Worm (Caenorhabditis elegans): ENCODE data around the gene F48G7.8.

DNA sequence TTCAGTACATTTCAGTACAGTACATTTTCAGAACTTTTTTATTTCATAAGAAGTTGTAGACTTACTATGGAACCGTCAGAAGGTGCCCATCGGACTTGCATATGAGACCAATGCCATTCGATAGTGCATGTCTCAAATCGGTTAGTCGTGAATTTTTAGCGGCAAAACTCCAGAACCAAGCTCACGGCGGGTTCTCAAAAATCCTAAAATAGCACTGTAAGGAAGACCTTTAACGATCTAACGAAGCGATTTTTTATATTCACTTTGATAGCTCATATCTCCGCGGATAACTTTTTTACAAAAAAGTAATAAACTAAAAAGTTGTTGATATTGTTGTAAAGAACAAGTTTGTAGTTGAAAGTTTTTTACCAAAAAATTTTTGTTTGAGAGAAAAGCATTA, 46.7 kb upstream of the F48G7.8 start, which contains the start of gene sru-25:
- TF ChIP-seq nhr-23 (tag; optimal IDR thresholded peaks at IDR 0.05) (no peak), unc-39 (tag; optimal IDR thresholded peaks at IDR 0.05) (no peak), skn-1 (tag; optimal IDR thresholded peaks at IDR 0.05) (no peak), ama-1 (optimal IDR thresholded peaks at IDR 0.05) (no peak), ceh-16 (tag; optimal IDR thresholded peaks at IDR 0.05) (no peak)

Measured in whole organism, L2 larva.